Fruit fly (Drosophila melanogaster) whole organism, adult: ENCODE measurements around the gene Scgdelta.

Experiments used
- CG11617 ChIP-seq: fragments of 200-800 bp; sonication (Bioruptor generic); optimal IDR thresholded peaks from 2 replicates; lab custom pipeline; 2017; ENCODE audit warnings: mild to moderate bottlenecking, missing biosample characterization, missing genetic modification reagents, missing genetic modification characterization
- CG12768 ChIP-seq: fragments of 200-800 bp; sonication (Bioruptor generic); optimal IDR thresholded peaks from 2 replicates; lab custom pipeline; 2017; ENCODE audit warnings: missing biosample characterization, missing genetic modification characterization, mild to moderate bottlenecking, moderate library complexity, missing genetic modification reagents
- CG14711 ChIP-seq: fragments of 200-800 bp; sonication (Bioruptor generic); optimal IDR thresholded peaks from 2 replicates; lab custom pipeline; 2018; ENCODE audit warnings: missing biosample characterization, mild to moderate bottlenecking, missing genetic modification characterization, moderate library complexity
- CG1620 ChIP-seq: fragments of 200-800 bp; sonication (Bioruptor generic); optimal IDR thresholded peaks from 2 replicates; lab custom pipeline; 2016; ENCODE audit warnings: missing biosample characterization, missing genetic modification characterization
- CG33017 ChIP-seq: fragments of 200-800 bp; sonication (Bioruptor generic); optimal IDR thresholded peaks from 2 replicates; lab custom pipeline; 2018; ENCODE audit warnings: missing biosample characterization, mild to moderate bottlenecking, missing genetic modification characterization, moderate library complexity
- CG5204 ChIP-seq: fragments of 200-800 bp; sonication (Bioruptor generic); optimal IDR thresholded peaks from 2 replicates; lab custom pipeline; 2016; ENCODE audit warnings: missing biosample characterization, missing genetic modification characterization
- CG7045 ChIP-seq: fragments of 200-800 bp; sonication (Bioruptor generic); optimal IDR thresholded peaks from 2 replicates; lab custom pipeline; 2017; ENCODE audit warnings: missing biosample characterization, mild to moderate bottlenecking, missing genetic modification characterization
- CG7101 ChIP-seq: fragments of 200-800 bp; sonication (Bioruptor generic); optimal IDR thresholded peaks from 2 replicates; lab custom pipeline; 2018; ENCODE audit warnings: missing biosample characterization, mild to moderate bottlenecking, missing genetic modification characterization, moderate library complexity
- Clk ChIP-seq: fragments of 200-800 bp; sonication (Bioruptor generic); optimal IDR thresholded peaks from 2 replicates; lab custom pipeline; 2017; ENCODE audit warnings: missing biosample characterization, missing genetic modification characterization
- Crg-1 ChIP-seq: fragments of 200-800 bp; sonication (Bioruptor generic); optimal IDR thresholded peaks from 2 replicates; lab custom pipeline; 2016; ENCODE audit warnings: missing biosample characterization, missing genetic modification characterization
- Hr96 ChIP-seq: fragments of 200-800 bp; sonication (Bioruptor generic); optimal IDR thresholded peaks from 2 replicates; lab custom pipeline; 2016; ENCODE audit warnings: missing biosample characterization, missing genetic modification characterization
- Mnt ChIP-seq: fragments of 200-800 bp; sonication (Bioruptor generic); optimal IDR thresholded peaks from 2 replicates; lab custom pipeline; 2016; ENCODE audit warnings: missing biosample characterization, mild to moderate bottlenecking, missing genetic modification characterization
- bab1 ChIP-seq: fragments of 200-800 bp; sonication (Bioruptor generic); optimal IDR thresholded peaks from 3 replicates; lab custom pipeline; 2019; ENCODE audit warnings: missing biosample characterization, mild to moderate bottlenecking, missing genetic modification characterization, moderate library complexity
- cic ChIP-seq: fragments of 200-800 bp; sonication (Bioruptor generic); optimal IDR thresholded peaks from 2 replicates; lab custom pipeline; 2017; ENCODE audit warnings: missing biosample characterization, mild to moderate bottlenecking, missing genetic modification characterization, moderate library complexity
- cnc ChIP-seq, 2 experiments: fragments of >200 bp; optimal IDR thresholded peaks; 2 replicates each; lab custom pipeline; 2017
- kay ChIP-seq: fragments of 200-800 bp; sonication (Bioruptor generic); peaks from one replicate; lab custom pipeline; 2016; ENCODE audit warnings: missing biosample characterization, missing genetic modification characterization, borderline replicate concordance
- ovo ChIP-seq: fragments of 200-800 bp; sonication (Bioruptor generic); optimal IDR thresholded peaks from 2 replicates; lab custom pipeline; 2016; ENCODE audit warnings: missing biosample characterization, missing genetic modification characterization
- pad ChIP-seq: fragments of 200-800 bp; sonication (Bioruptor generic); optimal IDR thresholded peaks from 3 replicates; lab custom pipeline; 2017; ENCODE audit warnings: missing biosample characterization, missing genetic modification characterization, mild to moderate bottlenecking, moderate library complexity, missing genetic modification reagents
- tj ChIP-seq: fragments of 200-800 bp; sonication (Bioruptor generic); optimal IDR thresholded peaks from 3 replicates; lab custom pipeline; 2017; ENCODE audit warnings: missing biosample characterization, mild to moderate bottlenecking, missing genetic modification characterization, moderate library complexity
- toe ChIP-seq: fragments of 200-800 bp; sonication (Bioruptor generic); optimal IDR thresholded peaks from 2 replicates; lab custom pipeline; 2016; ENCODE audit warnings: missing biosample characterization, missing genetic modification characterization

Scgdelta gene

DNA sequence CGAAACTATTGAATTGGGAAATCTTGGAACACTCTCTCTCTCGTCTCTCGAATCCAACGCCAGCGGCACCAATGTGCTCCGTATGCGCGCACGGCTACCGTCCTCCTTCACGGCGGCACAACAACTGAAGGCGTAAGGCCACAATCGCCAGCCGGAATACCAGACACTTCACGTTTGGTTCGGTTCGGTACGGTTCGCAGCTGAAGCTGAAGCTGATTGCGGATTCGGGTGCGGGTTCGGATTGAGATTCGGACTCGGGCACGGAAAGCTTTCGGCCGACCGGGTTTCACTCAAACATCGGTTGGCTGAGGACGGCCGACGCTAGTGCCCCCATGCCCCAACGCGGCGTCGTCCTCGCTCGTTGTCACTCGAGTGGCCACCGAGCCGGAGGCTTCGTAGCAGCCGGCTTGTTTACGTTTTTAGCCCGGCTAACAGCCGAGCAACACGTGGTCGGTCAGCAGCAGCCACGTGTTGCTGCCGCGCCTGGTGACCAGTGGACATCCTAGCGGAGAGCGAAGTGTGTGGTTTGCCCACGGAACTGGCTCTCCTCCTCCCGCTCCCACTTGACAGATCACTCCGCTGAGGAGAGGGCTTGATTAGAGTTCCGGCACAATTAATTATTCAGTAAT lies at the start of gene Scgdelta:
Scgdelta (minus strand) TSS at position 128 of the 629 bp plus-strand sequence.
- TF ChIP-seq tj, result no peak

DNA sequence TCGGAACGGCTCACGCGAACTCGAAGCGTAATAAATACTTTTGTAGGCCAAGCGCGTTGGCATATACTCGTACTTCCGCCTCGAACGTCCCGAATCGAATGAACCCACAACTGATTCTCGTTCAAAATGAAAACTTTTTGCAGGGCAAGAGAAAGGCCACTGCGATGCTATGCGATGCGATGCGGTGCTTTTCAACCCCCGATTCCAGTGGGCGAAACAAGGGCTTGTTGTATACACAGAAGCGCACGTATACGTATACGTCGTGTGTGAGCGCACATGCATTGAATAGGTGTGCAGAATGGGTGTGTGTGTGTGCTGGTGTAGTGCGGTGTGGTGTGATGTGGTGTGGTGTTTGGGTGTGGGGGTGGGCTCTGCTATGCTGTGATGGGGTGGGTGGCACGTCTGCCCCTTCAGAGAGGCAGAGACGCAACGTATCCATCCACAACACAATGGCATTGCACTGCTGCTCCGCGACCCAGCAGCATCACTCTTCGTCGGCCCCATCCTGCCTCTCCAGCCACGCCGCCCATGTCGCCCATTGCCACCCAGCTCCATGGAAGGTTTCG lies 40.0 kb upstream of the Scgdelta start:
- no peak for TF ChIP-seq CG14711
- no peak for TF ChIP-seq Clk (GFP tag; lab: Kevin White, UChicago)
- TF ChIP-seq CG11617 (GFP tag; lab: Kevin White, UChicago), result no peak
- no peak for TF ChIP-seq CG7045 (GFP tag; lab: Kevin White, UChicago)
- TF ChIP-seq CG7101 (tag; lab: Kevin White, UChicago), result no peak
- no peak for TF ChIP-seq CG33017 (tag; lab: Kevin White, UChicago)
- no peak for TF ChIP-seq CG1620 (GFP tag; lab: Kevin White, UChicago)
- TF ChIP-seq pad, result no peak
- TF ChIP-seq Hr96 (GFP tag; lab: Kevin White, UChicago), result no peak
- no peak for TF ChIP-seq ovo (GFP tag; lab: Kevin White, UChicago)
- TF ChIP-seq toe (GFP tag; lab: Kevin White, UChicago), result no peak
- no peak for TF ChIP-seq Mnt (GFP tag; lab: Kevin White, UChicago)
- TF ChIP-seq bab1 (GFP tag; lab: Kevin White, UChicago), result no peak
- no peak for TF ChIP-seq tj
- no peak for TF ChIP-seq kay (GFP tag; lab: Kevin White, UChicago)
- no peak for TF ChIP-seq CG5204 (GFP tag; lab: Kevin White, UChicago)
- no peak for TF ChIP-seq Crg-1 (GFP tag; lab: Kevin White, UChicago)
- no peak for TF ChIP-seq CG12768 (GFP tag; lab: Kevin White, UChicago)
- no peak for TF ChIP-seq cic (GFP tag; lab: Kevin White, UChicago)

DNA sequence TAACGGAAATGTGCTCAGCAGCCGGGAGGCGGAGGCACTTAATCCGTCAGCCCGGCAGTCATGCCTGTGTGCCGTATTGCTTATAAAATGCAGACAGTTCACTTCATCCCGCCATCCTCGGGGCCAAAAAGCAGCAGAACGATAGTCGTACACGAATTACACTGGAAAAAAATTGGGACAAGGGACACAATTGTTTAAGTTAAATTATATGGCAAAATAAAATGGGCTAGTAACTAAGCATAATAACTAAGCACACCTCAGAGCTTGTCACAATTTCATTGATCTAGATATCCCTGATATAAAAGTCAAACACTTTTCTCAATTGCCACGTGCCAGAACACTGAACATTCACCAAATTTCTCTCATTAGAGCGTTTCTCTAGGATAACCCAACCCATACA lies 35.4 kb upstream of the Scgdelta start, which contains the start of gene CG32806:
CG32806 (plus strand) TSS at position 301 of the 400 bp plus-strand sequence.
- no peak for TF ChIP-seq Hr96 (GFP tag; lab: Kevin White, UChicago)
- no peak for TF ChIP-seq kay (GFP tag; lab: Kevin White, UChicago)
- TF ChIP-seq pad, result no peak
- TF ChIP-seq CG1620 (GFP tag; lab: Kevin White, UChicago), result no peak
- no peak for TF ChIP-seq CG7101 (tag; lab: Kevin White, UChicago)
- TF ChIP-seq cic (GFP tag; lab: Kevin White, UChicago), result no peak

DNA sequence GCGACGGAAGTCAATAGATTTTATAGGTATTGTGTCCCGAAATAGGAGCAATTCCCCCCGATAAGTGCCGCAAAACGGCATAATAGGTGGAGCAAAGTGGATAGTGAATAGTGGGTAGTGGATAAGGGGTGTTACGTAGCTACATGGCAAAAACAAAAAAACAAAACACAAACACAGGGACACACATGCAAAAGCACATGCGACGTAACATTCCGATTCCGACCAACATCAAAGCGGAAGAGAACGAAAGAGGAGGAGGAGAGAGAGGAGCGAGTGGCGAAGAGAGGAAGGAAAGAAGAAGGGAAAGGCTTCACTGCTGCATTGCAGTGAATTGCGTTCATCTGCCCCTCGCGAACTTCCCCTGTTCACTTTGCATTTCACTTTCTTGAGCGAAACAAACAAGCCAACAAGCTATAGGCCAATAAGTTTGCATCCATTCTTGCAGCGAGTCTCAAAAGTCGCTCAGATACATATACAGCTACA lies 20.5 kb upstream of the Scgdelta start:
- peak; percentile 72 for TF ChIP-seq pad
- peak; percentile 48 for TF ChIP-seq Mnt (GFP tag; lab: Kevin White, UChicago)
- TF ChIP-seq Hr96 (GFP tag; lab: Kevin White, UChicago), result no peak

DNA sequence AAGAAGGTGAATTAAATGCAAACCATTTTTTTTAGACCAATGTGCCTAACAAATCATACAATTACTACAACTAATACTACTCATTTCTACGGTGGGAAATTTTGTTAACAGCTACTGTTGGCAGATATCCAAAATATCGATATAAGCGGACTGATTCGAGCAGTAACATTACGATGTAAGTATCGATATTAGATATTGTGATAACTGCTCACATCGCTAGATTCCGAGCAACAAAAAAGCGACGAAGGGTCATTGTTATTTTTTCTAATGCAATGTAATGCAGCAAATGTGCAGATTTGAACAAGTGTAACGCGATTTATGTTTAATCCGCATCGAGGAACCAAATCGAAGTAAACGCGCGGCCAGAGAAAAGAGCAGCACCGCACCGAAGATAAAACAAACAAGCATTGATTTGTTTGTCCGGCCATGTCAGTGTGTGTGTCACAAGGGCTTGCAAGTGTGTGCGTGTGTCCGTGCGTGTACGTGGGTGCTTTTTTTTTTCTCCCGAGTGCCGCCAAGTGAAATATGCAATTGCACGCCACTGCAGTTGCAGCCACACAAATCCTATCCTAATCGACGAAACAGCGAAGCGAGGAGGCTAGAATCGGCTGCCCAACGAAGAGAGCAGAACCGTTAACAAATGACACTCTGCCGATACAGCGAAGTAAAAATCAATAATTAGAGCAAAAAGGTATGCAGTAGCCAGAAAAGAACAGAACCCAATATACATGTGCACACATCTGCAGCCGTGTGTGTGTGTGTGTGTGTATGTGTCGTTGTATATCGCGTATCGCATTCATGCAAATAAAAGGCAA lies 19.9 kb upstream of the Scgdelta start, which contains the start of the genes prage and Adar:
prage (plus strand) TSS at position 188 of the 815 bp plus-strand sequence.
Adar (plus strand) TSS at position 194 of the 815 bp plus-strand sequence.
- TF ChIP-seq CG33017 (tag; lab: Kevin White, UChicago) (no peak), CG5204 (GFP tag; lab: Kevin White, UChicago) (no peak), CG12768 (GFP tag; lab: Kevin White, UChicago) (no peak), Hr96 (GFP tag; lab: Kevin White, UChicago) (peak; percentile 43), CG7101 (tag; lab: Kevin White, UChicago) (peak; percentile 19), CG14711 (peak; percentile 8), bab1 (GFP tag; lab: Kevin White, UChicago) (peak; percentile 15), CG1620 (GFP tag; lab: Kevin White, UChicago) (peak; percentile 25), cic (GFP tag; lab: Kevin White, UChicago) (no peak), pad (no peak), cnc (optimal IDR thresholded peaks at IDR 0.05; lab: Kevin White, UChicago) (no peak), Crg-1 (GFP tag; lab: Kevin White, UChicago) (no peak), CG11617 (GFP tag; lab: Kevin White, UChicago) (no peak), Mnt (GFP tag; lab: Kevin White, UChicago) (no peak), tj (no peak), Clk (GFP tag; lab: Kevin White, UChicago) (no peak)

DNA sequence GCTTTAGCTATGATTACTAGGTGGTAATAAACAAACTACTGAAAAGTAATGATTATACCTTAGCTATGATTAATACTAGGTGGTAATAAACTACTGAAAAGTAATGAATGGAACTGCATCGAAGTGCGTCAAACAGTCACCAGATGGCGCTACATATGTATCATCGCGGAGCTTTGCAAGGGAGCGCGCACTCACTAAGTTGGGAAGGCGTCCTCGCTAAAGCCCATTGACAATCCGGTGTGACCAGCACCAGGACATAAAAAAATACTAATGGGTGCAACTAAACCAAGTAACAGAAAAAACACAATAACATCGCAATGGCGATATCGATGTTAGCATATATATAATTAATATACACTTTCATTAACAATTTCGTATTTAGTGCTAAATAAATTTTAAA lies 18.8 kb upstream of the Scgdelta start:
- TF ChIP-seq CG7101 (tag; lab: Kevin White, UChicago), result peak; percentile 32
- no peak for TF ChIP-seq cnc (optimal IDR thresholded peaks at IDR 0.05; lab: Kevin White, UChicago)
- peak; percentile 85 for TF ChIP-seq bab1 (GFP tag; lab: Kevin White, UChicago)
- no peak for TF ChIP-seq kay (GFP tag; lab: Kevin White, UChicago)
- peak; percentile 11 for TF ChIP-seq pad
- TF ChIP-seq CG1620 (GFP tag; lab: Kevin White, UChicago), result peak; percentile 11
- peak; percentile 88 for TF ChIP-seq cic (GFP tag; lab: Kevin White, UChicago)
- no peak for TF ChIP-seq CG33017 (tag; lab: Kevin White, UChicago)
- no peak for TF ChIP-seq CG7045 (GFP tag; lab: Kevin White, UChicago)
- no peak for TF ChIP-seq CG11617 (GFP tag; lab: Kevin White, UChicago)
